2 worm cellular contexts compared by ENCODE assay signal in the genomic region with DNA sequence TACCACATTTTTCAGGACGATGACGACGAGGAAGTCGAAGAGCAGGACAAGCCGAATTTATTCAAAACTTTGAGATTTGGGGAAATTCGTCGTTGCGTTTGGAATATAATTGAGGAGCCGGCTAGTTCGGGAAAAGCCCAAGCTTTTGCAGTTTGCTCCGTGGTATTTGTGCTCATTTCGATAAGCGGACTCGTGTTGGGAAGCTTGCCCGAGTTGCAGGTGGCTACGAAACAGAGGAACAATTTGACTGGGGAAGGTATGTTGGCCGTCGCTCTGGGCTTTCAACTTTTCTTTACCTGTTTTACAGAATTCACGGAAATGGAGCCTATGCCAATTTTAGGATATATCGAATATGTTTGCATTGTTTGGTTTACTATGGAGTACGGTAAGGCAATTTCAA.
TF ChIP-seq lines count a peak whose summit lies in the region.

No protein-coding gene starts in this region.

TF ChIP-seq in whole organism, L4 larva, 104 proteins besides CTCF, POLR2A, EP300 and RAD21:
- no peak for TF ChIP-seq madf-9 (GFP tag; conservative IDR thresholded peaks at IDR 0.05; lab: Robert Waterston, UW)
- peak; percentile 51 for TF ChIP-seq aha-1 (tag; lab: Kevin White, UChicago)

TF ChIP-seq in whole organism, mixed stage, embryonic, 35 proteins besides CTCF, POLR2A, EP300 and RAD21:
- TF ChIP-seq nhr-12 (tag; optimal IDR thresholded peaks at IDR 0.05; lab: Kevin White, UChicago) (no peak), ceh-83 (GFP tag; optimal IDR thresholded peaks at IDR 0.05; lab: Kevin White, UChicago) (peak; percentile 11)
